Fruit fly (Drosophila melanogaster): ENCODE results near the gene CG18170.

CG18170 gene

dm6 chr3L:1618116-1618727 is 15.5 kb downstream of the CG18170 start, which contains the start of the genes CG13926, ABCB7 and CG33230:
TSS of gene CG13926 (minus strand) at chr3L:1618158.
TSS of gene ABCB7 (plus strand) at chr3L:1618414.
TSS of gene CG33230 (plus strand) at chr3L:1618414.
- TF ChIP-seq CTCF (optimal IDR thresholded peaks at IDR 0.05) (no peak), CG8478 (optimal IDR thresholded peaks at IDR 0.05) (no peak)

DNA sequence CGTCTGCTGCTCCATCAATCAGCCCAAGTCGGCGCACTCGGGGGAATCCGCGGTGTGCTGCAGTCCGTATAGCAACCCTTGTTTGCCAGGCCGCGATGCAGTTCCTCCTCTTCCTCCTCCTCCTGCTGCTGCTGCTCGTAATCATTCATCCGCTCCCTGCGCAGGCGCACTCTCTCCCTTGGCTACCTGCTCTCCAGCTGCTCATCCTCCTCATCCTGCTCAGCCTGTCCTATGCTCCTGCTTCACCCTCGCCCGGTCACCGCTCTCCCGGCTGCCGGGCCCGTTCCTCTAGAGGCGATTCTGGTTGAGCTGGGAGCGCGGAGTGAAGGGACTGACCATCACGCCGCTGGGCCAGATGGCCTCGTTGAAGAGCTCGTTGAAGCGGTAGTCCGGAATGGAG is 24.2 kb downstream of the CG18170 start:
- TF ChIP-seq CTCF (optimal IDR thresholded peaks at IDR 0.05) = no peak
- TF ChIP-seq CG8478 (optimal IDR thresholded peaks at IDR 0.05) = no peak

DNA sequence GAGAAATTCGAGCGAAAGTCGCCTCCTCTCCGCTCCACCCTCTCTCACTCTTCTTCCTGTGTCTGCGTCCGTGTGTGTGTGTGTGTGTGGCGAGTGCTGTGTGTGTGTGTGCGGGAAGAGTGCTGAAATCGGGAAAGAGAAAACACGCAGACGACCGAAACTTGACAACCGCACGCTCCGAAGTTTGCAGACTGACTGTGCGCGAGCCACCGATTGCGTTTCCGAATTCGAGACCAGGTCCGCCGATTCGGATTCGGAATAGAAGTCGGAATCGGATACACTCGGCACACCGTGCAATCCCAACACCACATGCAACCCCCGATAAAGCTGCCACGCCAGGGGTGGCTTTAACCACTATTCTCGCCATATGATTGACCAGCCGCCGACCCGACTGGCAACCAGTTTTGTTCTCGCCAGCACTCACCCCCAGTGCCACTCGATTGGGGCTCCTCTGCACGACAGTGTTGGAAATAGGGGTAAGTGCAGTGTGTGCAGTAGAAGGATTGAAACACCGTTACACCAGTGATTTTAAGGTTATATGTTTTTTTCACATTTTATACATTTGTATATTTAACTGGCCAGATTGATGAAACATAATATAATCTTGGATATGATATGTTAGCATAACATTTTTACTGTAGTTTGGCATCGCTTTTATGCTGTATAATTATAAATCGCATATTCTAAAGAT is 25.6 kb downstream of the CG18170 start, which contains the start of gene CG13928:
CG13928 (minus strand) TSS at position 202 of the 691 bp plus-strand sequence.
- TF ChIP-seq CTCF (optimal IDR thresholded peaks at IDR 0.05) (no peak), CG8478 (optimal IDR thresholded peaks at IDR 0.05) (no peak)

DNA sequence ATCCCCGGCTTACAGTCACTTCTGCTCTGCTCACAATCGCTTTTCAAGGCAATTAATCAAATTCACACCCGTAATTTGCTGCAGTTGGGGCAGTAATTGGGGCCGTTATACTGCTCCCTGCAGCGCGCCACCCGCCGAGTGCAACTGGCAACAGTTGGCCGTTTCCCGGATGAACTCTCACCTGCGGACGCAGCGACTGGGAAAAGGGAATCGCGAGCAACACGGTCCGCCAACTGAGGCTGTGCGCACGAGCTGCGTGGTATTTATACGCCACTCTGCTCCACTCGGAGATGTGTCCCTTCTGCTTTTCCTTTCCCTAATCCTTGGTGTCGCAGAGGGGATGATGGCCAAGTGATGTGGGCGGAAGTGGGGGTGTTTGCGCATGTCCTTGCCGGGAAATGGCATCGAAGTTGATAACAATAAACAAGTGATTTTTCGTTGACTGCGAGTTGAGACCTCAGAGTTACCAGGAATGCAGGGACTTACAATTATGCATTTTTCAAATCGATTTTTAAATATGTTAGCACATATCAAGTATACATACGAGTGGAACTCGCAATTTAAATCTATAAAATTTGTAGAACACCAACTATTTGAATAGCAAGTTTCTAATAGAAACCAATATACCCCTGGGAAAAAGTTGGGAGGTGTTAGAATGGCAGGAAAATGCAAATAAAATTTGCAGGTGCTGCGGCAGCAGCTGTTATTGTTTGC is 26.5 kb downstream of the CG18170 start, which contains the start of gene GC:
GC (minus strand) TSS at position 238 of the 714 bp plus-strand sequence.
- TF ChIP-seq CG8478 (optimal IDR thresholded peaks at IDR 0.05) = no peak
- TF ChIP-seq CTCF (optimal IDR thresholded peaks at IDR 0.05) = no peak

dm6 chr3L:1636886-1637285 is 34.1 kb downstream of the CG18170 start:
- TF ChIP-seq CTCF (optimal IDR thresholded peaks at IDR 0.05) (no peak), CG8478 (optimal IDR thresholded peaks at IDR 0.05) (no peak)

dm6 chr3L:1637652-1638051 is 34.9 kb downstream of the CG18170 start, which contains the start of gene nSyb:
TSS of gene nSyb (minus strand) at chr3L:1637752.
- TF ChIP-seq CTCF (optimal IDR thresholded peaks at IDR 0.05) = no peak
- no peak for TF ChIP-seq CG8478 (optimal IDR thresholded peaks at IDR 0.05)

DNA sequence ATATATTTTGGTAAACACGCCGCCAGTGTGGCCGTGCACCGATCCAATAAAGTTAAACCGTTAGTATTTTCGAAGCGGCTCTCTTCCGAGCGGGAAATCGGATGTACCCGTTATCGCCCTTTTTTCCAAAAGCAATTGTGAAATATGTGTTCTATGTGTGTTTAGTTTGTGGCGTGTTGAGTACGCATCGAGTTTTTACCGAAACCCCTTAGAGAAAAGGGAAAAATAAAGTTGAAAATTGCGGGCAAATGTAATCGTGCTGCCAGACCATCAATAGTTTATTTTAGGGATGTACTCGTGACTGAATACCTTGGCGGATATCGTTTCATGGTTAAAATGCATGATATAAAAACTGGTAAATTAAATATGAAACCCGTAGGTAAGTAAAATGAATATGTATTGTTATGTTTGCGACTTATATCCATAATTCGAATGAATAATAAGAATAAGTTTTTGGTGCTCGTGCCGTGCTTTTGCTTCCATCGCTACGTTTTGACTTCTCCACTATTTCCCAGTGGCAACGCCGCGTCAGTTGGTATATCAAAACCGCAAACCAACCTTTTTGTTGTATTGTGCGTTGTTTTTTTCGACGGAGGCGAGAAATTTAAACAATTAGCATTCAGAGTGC is 36.5 kb downstream of the CG18170 start, which contains the start of the genes Mettl2 and Bgb:
Mettl2 (minus strand) TSS at position 51 of the 628 bp plus-strand sequence.
Bgb (plus strand) TSS at position 527 of the 628 bp plus-strand sequence.
- TF ChIP-seq CG8478 (optimal IDR thresholded peaks at IDR 0.05) = no peak
- peak in 1 of 2 experiments; percentile 13 for TF ChIP-seq CTCF (optimal IDR thresholded peaks at IDR 0.05)

DNA sequence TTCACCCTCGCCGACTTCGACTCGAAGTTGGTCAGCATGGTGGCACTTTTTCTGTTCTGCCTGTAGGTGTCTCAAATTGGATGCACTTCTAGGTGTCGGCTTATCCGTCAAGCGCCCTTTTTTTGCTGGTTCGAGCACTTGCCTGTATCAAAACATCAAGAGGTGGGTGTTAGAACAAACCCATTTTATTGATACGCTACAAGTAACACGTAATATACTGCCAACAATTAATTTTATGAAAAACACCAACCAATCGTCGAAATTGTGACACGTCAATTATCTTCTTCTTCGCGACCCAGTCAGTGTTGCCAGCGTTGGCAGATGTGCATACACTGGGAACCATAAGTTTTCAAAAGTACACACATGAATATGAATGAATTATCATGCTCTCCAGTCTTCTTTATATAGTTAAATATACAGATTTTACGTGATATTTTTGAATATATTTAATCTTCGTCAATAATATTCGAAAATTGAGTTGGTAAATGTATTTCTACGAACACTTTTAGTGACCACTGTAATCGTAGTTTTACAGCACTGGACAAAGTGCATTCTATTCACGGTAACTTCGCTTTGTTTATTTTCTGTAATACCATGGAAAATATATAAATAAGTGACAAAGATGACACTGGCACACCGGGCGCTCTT is 42.3 kb downstream of the CG18170 start, which contains the start of the genes alphaCOP and CG13919:
alphaCOP (minus strand) TSS at position 280 of the 648 bp plus-strand sequence.
CG13919 (plus strand) TSS at position 548 of the 648 bp plus-strand sequence.
- TF ChIP-seq CG8478 (optimal IDR thresholded peaks at IDR 0.05) (no peak), CTCF (optimal IDR thresholded peaks at IDR 0.05) (no peak)

DNA sequence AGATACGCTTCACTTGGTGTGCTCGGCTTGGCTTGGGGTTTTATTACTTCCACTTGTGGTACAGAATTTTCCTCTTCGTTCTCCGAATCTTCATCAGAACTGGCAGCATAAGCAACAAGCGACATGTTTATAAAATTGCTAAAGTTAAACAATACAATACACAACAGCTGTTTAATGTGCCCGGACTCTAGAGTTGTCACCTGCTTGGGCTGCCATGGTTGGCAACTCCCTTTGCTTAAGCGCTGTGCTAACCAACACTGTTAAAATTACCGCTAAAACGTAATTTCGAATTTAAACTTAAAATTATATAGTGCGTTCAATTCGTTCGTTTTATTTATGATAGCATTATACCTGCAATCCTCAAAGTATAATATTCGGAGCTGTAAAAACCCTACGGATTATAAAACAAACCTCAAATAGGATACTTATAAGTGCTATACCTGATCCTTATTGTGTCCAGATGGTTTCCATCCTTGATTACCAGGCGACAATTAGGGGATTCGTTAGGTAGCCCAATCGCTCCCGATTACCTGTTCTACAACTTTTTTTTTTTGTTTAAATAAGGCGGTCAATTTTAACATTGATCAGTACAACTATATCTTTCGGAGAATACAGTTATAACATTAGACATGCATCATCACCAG is 44.6 kb downstream of the CG18170 start, which contains the start of the genes CG17249 and Bro:
CG17249 (minus strand) TSS at position 189 of the 644 bp plus-strand sequence.
Bro (plus strand) TSS at position 594 of the 644 bp plus-strand sequence.
- no peak for TF ChIP-seq CG8478 (optimal IDR thresholded peaks at IDR 0.05)
- TF ChIP-seq CTCF (optimal IDR thresholded peaks at IDR 0.05) = peak in 1 of 2 experiments; percentile 8

DNA sequence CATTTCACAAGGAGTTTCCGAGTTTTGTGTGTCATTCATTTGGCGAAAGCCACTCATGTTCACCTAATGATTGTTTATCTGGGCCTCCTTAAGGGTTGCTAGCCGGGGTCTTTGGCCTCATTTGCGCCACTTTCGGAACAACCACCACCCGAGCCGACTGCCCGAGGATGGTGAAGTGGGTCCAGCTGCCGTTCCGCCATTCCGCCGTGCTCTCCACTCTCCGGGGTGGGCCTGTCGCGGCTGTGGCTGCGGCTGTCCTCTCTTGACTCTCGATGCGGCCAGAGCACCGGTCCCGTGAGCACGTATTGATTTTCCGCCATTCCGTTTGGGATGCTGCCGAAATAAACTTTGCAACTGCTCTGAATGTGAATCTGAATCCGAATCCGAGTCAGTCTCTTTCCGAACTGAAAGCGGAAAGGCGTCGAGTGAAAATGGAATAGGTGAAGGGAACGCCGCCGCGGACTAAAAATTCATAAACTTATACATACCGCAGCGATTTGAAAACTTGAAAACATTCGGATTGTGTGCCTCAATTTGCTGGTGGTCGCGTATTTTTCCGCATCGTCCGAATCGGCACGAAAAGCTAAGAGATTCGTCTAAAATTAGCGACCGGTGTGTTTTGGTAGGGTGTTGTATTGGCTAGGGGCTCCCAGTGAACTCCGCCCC is 46.1 kb downstream of the CG18170 start, which contains the start of gene CG13920:
CG13920 (plus strand) TSS at position 255 of the 666 bp plus-strand sequence.
- TF ChIP-seq CG8478 (optimal IDR thresholded peaks at IDR 0.05) = no peak
- no peak for TF ChIP-seq CTCF (optimal IDR thresholded peaks at IDR 0.05)

- TF ChIP-seq CTCF (optimal IDR thresholded peaks at IDR 0.05) = no peak
- no peak for TF ChIP-seq CG8478 (optimal IDR thresholded peaks at IDR 0.05)
These were observed 46.6 kb downstream of the CG18170 start for dm6 chr3L:1649363-1649762.

DNA sequence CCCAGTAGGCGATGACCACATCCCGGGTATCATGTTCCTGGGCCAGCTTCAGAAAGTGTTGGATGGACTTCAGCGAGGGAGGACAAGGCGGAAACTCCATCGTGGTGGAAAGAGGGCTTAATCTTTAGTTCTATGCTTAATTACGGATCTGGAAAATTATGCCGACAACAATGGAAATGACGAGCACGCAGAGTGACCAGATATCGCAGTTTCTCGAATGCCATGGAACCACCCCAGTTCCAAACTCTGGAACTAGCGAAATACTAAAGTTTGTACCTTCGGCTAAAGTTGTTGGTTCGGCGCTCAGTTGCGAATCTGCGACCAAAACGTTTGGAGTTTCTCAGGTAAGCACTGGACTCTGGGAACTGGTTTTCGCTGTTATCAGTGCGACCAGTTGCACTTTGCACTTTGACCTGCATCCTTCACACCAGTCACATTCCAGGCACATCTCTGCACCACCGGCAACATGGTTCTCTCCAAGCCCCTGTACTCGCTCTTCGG is 50.0 kb downstream of the CG18170 start, which contains the start of the genes CG7970 and Vta1:
CG7970 (plus strand) TSS at position 51 of the 501 bp plus-strand sequence.
Vta1 (minus strand) TSS at position 201 of the 501 bp plus-strand sequence.
- TF ChIP-seq CTCF (optimal IDR thresholded peaks at IDR 0.05) = peak in 1 of 2 experiments; percentile 22
- no peak for TF ChIP-seq CG8478 (optimal IDR thresholded peaks at IDR 0.05)
